Fruit fly (Drosophila melanogaster) whole organism, pupa: ENCODE measurements around the gene Fum2.

Source experiments
- CG10348 ChIP-seq: fragments of 200-800 bp; sonication (Bioruptor generic); IDR thresholded peaks from 2 replicates; pipeline ENCODE4 v1.3.6; 2022; ENCODE audit warnings: missing biosample characterization, missing genetic modification characterization
- CG12605 ChIP-seq: fragments of 200-800 bp; sonication (Bioruptor generic); IDR thresholded peaks from 2 replicates; pipeline ENCODE4 v1.3.6; 2022; ENCODE audit warnings: missing biosample characterization, missing genetic modification characterization
- CG13204 ChIP-seq: fragments of 200-800 bp; sonication (Bioruptor generic); optimal IDR thresholded peaks from 2 replicates; lab custom pipeline; 2018; ENCODE audit warnings: missing biosample characterization, mild to moderate bottlenecking, missing genetic modification characterization, moderate library complexity
- CG14655 ChIP-seq: fragments of 200-800 bp; sonication (Bioruptor generic); optimal IDR thresholded peaks from 3 replicates; lab custom pipeline; 2017; ENCODE audit warnings: mild to moderate bottlenecking, missing biosample characterization, missing genetic modification reagents, missing genetic modification characterization
- CG15710 ChIP-seq: fragments of 200-800 bp; sonication (Bioruptor generic); optimal IDR thresholded peaks from 2 replicates; lab custom pipeline; 2018; ENCODE audit warnings: missing biosample characterization, mild to moderate bottlenecking, missing genetic modification characterization, moderate library complexity
- CG17806 ChIP-seq: fragments of 200-800 bp; sonication (Bioruptor generic); optimal IDR thresholded peaks from 2 replicates; lab custom pipeline; 2018; ENCODE audit warnings: missing biosample characterization, mild to moderate bottlenecking, missing genetic modification characterization, moderate library complexity
- CG32121 ChIP-seq: fragments of 200-800 bp; sonication (Bioruptor generic); IDR thresholded peaks from 2 replicates; pipeline ENCODE4 v1.3.6; 2022; ENCODE audit warnings: missing biosample characterization, missing genetic modification characterization
- CG34367 ChIP-seq: fragments of 200-800 bp; sonication (Bioruptor generic); optimal IDR thresholded peaks from 2 replicates; lab custom pipeline; 2018; ENCODE audit warnings: missing biosample characterization, mild to moderate bottlenecking, missing genetic modification characterization
- CG4496 ChIP-seq: fragments of 200-800 bp; sonication (Bioruptor generic); IDR thresholded peaks from 3 replicates; pipeline ENCODE4 v1.3.6; 2022; ENCODE audit warnings: missing biosample characterization, missing genetic modification characterization
- CG8159 ChIP-seq: fragments of 200-800 bp; sonication (Bioruptor generic); optimal IDR thresholded peaks from 3 replicates; lab custom pipeline; 2018; ENCODE audit warnings: missing biosample characterization, mild to moderate bottlenecking, missing genetic modification characterization, moderate library complexity
- CG8301 ChIP-seq: fragments of 200-800 bp; sonication (Bioruptor generic); optimal IDR thresholded peaks from 2 replicates; lab custom pipeline; 2018; ENCODE audit warnings: missing biosample characterization, mild to moderate bottlenecking, missing genetic modification characterization
- CG9948 ChIP-seq: fragments of 200-800 bp; sonication (Bioruptor generic); optimal IDR thresholded peaks from 2 replicates; lab custom pipeline; 2018; ENCODE audit warnings: missing biosample characterization, mild to moderate bottlenecking, missing genetic modification characterization, moderate library complexity
- D1 ChIP-seq: fragments of 200-800 bp; sonication (Bioruptor generic); optimal IDR thresholded peaks from 2 replicates; lab custom pipeline; 2018; ENCODE audit warnings: missing biosample characterization, mild to moderate bottlenecking, missing genetic modification characterization, moderate library complexity
- EcR ChIP-seq: fragments of 200-800 bp; sonication (Bioruptor generic); optimal IDR thresholded peaks from 3 replicates; lab custom pipeline; 2019; ENCODE audit warnings: missing biosample characterization, missing genetic modification characterization, mild to moderate bottlenecking, moderate library complexity, missing genetic modification reagents
- Ets98B ChIP-seq: fragments of 200-800 bp; sonication (Bioruptor generic); IDR thresholded peaks from 2 replicates; pipeline ENCODE4 v1.3.6; 2022; ENCODE audit warnings: missing biosample characterization, missing genetic modification characterization
- Pif1A ChIP-seq: fragments of 200-800 bp; sonication (Bioruptor generic); optimal IDR thresholded peaks from 3 replicates; lab custom pipeline; 2016; ENCODE audit warnings: missing biosample characterization, missing genetic modification characterization
- Pif1B ChIP-seq: fragments of 200-800 bp; sonication (Bioruptor generic); optimal IDR thresholded peaks from 3 replicates; lab custom pipeline; 2016; ENCODE audit warnings: missing biosample characterization, missing genetic modification characterization
- Snoo ChIP-seq: fragments of 200-800 bp; sonication (Bioruptor generic); optimal IDR thresholded peaks from 3 replicates; lab custom pipeline; 2017; ENCODE audit warnings: missing biosample characterization, mild to moderate bottlenecking, missing genetic modification characterization, inconsistent platforms
- fd96Ca ChIP-seq: fragments of 200-800 bp; sonication (Bioruptor generic); IDR thresholded peaks from 3 replicates; pipeline ENCODE4 v1.3.6; 2022; ENCODE audit warnings: missing biosample characterization, missing genetic modification characterization
- gl ChIP-seq: fragments of 200-800 bp; sonication (Bioruptor generic); optimal IDR thresholded peaks from 2 replicates; lab custom pipeline; 2018; ENCODE audit warnings: missing biosample characterization, mild to moderate bottlenecking, missing genetic modification characterization
- rn ChIP-seq: fragments of 200-800 bp; sonication (Bioruptor generic); IDR thresholded peaks from 2 replicates; pipeline ENCODE4 v1.3.6; 2022; ENCODE audit warnings: missing biosample characterization, missing genetic modification characterization

The Fum2 gene

dm6 chrX:6663976-6664375 is 17.6 kb upstream of the Fum2 start:
- TF ChIP-seq CG8159 (tag; lab: Kevin White, UChicago) (no peak), Pif1A (GFP tag; lab: Kevin White, UChicago) (no peak), CG4496 (GFP tag; lab: Robert Waterston, UW) (no peak), CG10348 (GFP tag; lab: Robert Waterston, UW) (no peak), CG14655 (GFP tag; lab: Kevin White, UChicago) (no peak), CG32121 (no peak), Pif1B (GFP tag; lab: Kevin White, UChicago) (no peak), CG12605 (GFP tag; lab: Robert Waterston, UW) (no peak), CG9948 (tag; lab: Kevin White, UChicago) (no peak), rn (GFP tag; lab: Robert Waterston, UW) (no peak)

DNA sequence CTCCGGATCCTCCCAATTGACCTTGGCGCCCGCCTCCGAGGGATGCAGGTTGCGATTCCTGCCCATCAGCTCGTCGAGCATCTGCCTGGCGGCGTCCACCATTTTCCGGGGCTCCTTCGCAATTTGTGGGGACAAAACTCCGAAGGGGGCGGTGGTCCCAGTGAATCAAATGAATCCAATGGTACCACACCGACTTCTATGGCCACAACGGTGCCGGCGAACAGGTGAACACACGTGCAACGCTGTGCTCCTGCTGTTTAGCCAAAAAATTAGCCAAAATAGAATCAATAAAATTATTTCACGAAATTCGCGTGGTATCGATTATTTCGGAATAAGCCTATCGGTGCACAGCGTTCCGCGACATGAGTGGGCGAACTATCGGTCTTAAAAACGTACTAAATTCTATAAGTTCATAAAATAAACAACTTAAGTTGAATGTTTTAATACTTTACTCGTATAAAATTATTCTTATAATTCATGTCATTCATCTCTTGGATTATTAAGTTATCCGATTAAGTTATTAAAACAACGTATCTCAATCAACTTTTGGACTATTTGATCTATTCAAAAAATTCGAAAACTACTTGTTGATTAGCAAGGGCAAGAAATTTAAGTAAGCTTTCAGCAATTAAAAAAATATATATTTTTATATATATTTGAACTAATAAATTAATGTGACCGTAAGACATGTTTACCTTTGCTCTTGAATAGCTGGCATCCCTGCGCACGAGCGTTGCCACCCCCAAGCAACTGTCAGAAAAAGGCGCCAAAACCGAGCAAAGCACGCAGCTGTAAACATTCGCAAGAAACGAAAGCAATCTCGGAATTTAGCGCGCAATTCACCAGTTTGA is 7.7 kb upstream of the Fum2 start, which contains the start of the genes CG3198 and Mcm6:
Gene CG3198, minus strand, starts transcription at position 337 of the 851 bp plus-strand sequence.
Gene Mcm6, plus strand, starts transcription at position 751 of the 851 bp plus-strand sequence.
- TF ChIP-seq CG4496 (GFP tag; lab: Robert Waterston, UW) (0 out of 3 replicates have a peak, but pooled peaks have one; percentile 16), CG14655 (GFP tag; lab: Kevin White, UChicago) (no peak), Snoo (tag; lab: Kevin White, UChicago) (no peak), Pif1A (GFP tag; lab: Kevin White, UChicago) (no peak), D1 (tag; lab: Kevin White, UChicago) (no peak)

dm6 chrX:6677826-6678489 is 3.6 kb upstream of the Fum2 start, which contains the start of gene Fum1:
Gene Fum1, plus strand, starts transcription at chrX:6678424.
- TF ChIP-seq CG9948 (tag; lab: Kevin White, UChicago), result no peak
- TF ChIP-seq CG10348 (GFP tag; lab: Robert Waterston, UW), result no peak
- no peak for TF ChIP-seq EcR
- TF ChIP-seq gl, result no peak
- no peak for TF ChIP-seq CG8301 (tag; lab: Kevin White, UChicago)
- TF ChIP-seq CG34367 (tag; lab: Kevin White, UChicago), result no peak
- TF ChIP-seq CG32121, result no peak
- no peak for TF ChIP-seq Snoo (tag; lab: Kevin White, UChicago)
- no peak for TF ChIP-seq Pif1B (GFP tag; lab: Kevin White, UChicago)
- no peak for TF ChIP-seq D1 (tag; lab: Kevin White, UChicago)
- no peak for TF ChIP-seq CG17806 (tag; lab: Kevin White, UChicago)
- TF ChIP-seq Pif1A (GFP tag; lab: Kevin White, UChicago), result no peak
- no peak for TF ChIP-seq Ets98B (GFP tag; lab: Robert Waterston, UW)
- no peak for TF ChIP-seq rn (GFP tag; lab: Robert Waterston, UW)
- TF ChIP-seq CG15710, result no peak
- TF ChIP-seq CG4496 (GFP tag; lab: Robert Waterston, UW), result no peak
- TF ChIP-seq CG12605 (GFP tag; lab: Robert Waterston, UW), result no peak
- TF ChIP-seq CG8159 (tag; lab: Kevin White, UChicago), result no peak
- no peak for TF ChIP-seq CG13204 (GFP tag; lab: Kevin White, UChicago)

DNA sequence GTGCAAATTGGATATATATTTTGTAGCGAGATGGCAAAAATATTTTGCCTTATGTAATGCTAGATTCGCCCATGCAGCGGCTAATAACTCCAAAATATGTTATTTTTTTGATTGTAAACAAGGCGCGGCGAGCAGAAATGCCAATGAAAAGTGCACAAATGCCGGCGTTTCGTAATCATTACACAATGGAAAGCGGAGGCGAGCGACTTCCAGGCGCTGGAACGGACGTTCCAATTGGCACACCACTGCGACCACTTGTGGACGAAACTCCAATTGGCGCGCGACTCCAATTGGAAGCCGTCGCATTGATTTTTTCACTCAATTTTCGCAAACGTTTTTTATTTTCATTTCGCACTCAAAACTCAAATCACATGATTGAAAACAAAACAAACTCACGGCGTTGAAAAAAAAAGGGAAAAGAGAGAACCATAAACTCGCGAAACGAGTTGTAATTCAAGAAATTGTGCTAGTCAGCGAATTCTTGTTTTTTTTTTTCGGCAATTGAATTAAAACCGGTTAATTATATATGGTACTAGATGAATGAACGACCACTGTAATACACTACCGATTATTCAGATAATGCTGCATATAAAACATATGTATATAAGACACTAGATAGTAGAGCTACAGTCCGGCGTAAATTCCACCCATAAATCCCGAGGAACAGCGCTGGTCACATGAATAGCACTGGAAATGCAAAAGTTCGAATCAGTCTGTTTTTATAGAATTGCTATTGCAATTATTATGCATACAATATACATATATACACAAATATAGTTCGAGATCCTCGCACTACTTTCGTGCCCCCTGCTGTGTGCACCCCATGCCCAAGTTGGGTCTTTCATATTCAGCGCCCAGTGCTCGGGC is 2.7 kb upstream of the Fum2 start, which contains the start of gene ND-ASHI:
Gene ND-ASHI, minus strand, starts transcription at position 484 of the 867 bp plus-strand sequence.
- TF ChIP-seq CG10348 (GFP tag; lab: Robert Waterston, UW) (peak; percentile 89), Snoo (tag; lab: Kevin White, UChicago) (peak; percentile 96), CG12605 (GFP tag; lab: Robert Waterston, UW) (peak; percentile 97), Pif1A (GFP tag; lab: Kevin White, UChicago) (peak; percentile 97), CG32121 (peak; percentile 97), CG13204 (GFP tag; lab: Kevin White, UChicago) (peak; percentile 93), CG17806 (tag; lab: Kevin White, UChicago) (peak; percentile 95), EcR (peak; percentile 61), Pif1B (GFP tag; lab: Kevin White, UChicago) (peak; percentile 96), CG34367 (tag; lab: Kevin White, UChicago) (peak; percentile 97), CG8159 (tag; lab: Kevin White, UChicago) (peak; percentile 96), CG14655 (GFP tag; lab: Kevin White, UChicago) (peak; percentile 97), CG9948 (tag; lab: Kevin White, UChicago) (peak; percentile 95), D1 (tag; lab: Kevin White, UChicago) (no peak), CG15710 (peak; percentile 97), rn (GFP tag; lab: Robert Waterston, UW) (peak; percentile 92), fd96Ca (GFP tag; lab: Robert Waterston, UW) (peak; percentile 98), CG8301 (tag; lab: Kevin White, UChicago) (peak; percentile 97), Ets98B (GFP tag; lab: Robert Waterston, UW) (peak; percentile 98), gl (peak; percentile 92), CG4496 (GFP tag; lab: Robert Waterston, UW) (peak; percentile 99)
